Worm (Caenorhabditis elegans) whole organism, early embryonic: ENCODE results near the gene ZC178.2.

ENCODE experiments used
- B0310.2 ChIP-seq: sonication (generic microtip); optimal IDR thresholded peaks from 2 replicates; lab custom pipeline; 2016; ENCODE audit warnings: mild to moderate bottlenecking, missing genetic modification characterization, missing compliant biosample characterization
- F13C5.2 ChIP-seq: sonication (generic microtip); optimal IDR thresholded peaks from 2 replicates; lab custom pipeline; 2017; ENCODE audit warnings: mild to moderate bottlenecking, missing genetic modification characterization, inconsistent platforms, missing compliant biosample characterization
- aly-1 ChIP-seq: sonication (generic microtip); optimal IDR thresholded peaks from 2 replicates; lab custom pipeline; 2016; ENCODE audit warnings: missing genetic modification characterization, missing compliant biosample characterization
- ama-1 ChIP-seq: fragments of 150-350 bp; optimal IDR thresholded peaks from 2 replicates; lab custom pipeline; 2014
- ceh-13 ChIP-seq: fragments of 200-800 bp; sonication (Bioruptor generic); optimal IDR thresholded peaks from 2 replicates; lab custom pipeline; 2018; ENCODE audit warnings: mild to moderate bottlenecking, missing genetic modification characterization, missing compliant biosample characterization
- ceh-36 ChIP-seq: sonication (generic microtip); optimal IDR thresholded peaks from 2 replicates; lab custom pipeline; 2016; ENCODE audit warnings: missing genetic modification characterization, inconsistent platforms, missing compliant biosample characterization
- ets-7 ChIP-seq: sonication (generic microtip); optimal IDR thresholded peaks from 2 replicates; lab custom pipeline; 2016; ENCODE audit warnings: missing genotype, missing genetic modification characterization, missing compliant biosample characterization
- flt-1 ChIP-seq: fragments of 200-800 bp; sonication (Bioruptor generic); IDR thresholded peaks from 2 replicates; pipeline ENCODE4 v1.3.6; 2022; ENCODE audit warnings: missing genetic modification characterization, missing compliant biosample characterization
- hmbx-1 ChIP-seq: sonication (generic microtip); optimal IDR thresholded peaks from 2 replicates; lab custom pipeline; 2016; ENCODE audit warnings: mild to moderate bottlenecking, missing genetic modification characterization, missing compliant biosample characterization
- hmg-4 ChIP-seq: fragments of 200-800 bp; sonication (Bioruptor generic); optimal IDR thresholded peaks from 2 replicates; lab custom pipeline; 2018; ENCODE audit warnings: mild to moderate bottlenecking, missing genetic modification characterization, missing compliant biosample characterization
- hnd-1 ChIP-seq: sonication (generic microtip); optimal IDR thresholded peaks from 2 replicates; lab custom pipeline; 2016; ENCODE audit warnings: missing genetic modification characterization, missing compliant biosample characterization
- pes-1 ChIP-seq: fragments of 200-800 bp; sonication (Bioruptor generic); IDR thresholded peaks from 2 replicates; pipeline ENCODE4 v1.3.6; 2022; ENCODE audit warnings: missing genetic modification reagents, missing genetic modification characterization, missing compliant biosample characterization
- scrt-1 ChIP-seq: fragments of 200-800 bp; sonication (Bioruptor generic); IDR thresholded peaks from 2 replicates; pipeline ENCODE4 v1.3.6; 2022; ENCODE audit warnings: missing genetic modification characterization, missing compliant biosample characterization
- sea-1 ChIP-seq: fragments of 200-800 bp; sonication (Bioruptor generic); conservative IDR thresholded peaks from 2 replicates; pipeline ENCODE4 v1.3.6; 2022; ENCODE audit warnings: missing genetic modification characterization, missing compliant biosample characterization
- tbx-11 ChIP-seq: fragments of 200-800 bp; sonication (Bioruptor generic); IDR thresholded peaks from 2 replicates; pipeline ENCODE4 v1.3.6; 2022; ENCODE audit warnings: missing genetic modification characterization, missing compliant biosample characterization
- tbx-37 ChIP-seq: fragments of 200-800 bp; sonication (Bioruptor generic); conservative IDR thresholded peaks from 2 replicates; pipeline ENCODE4 v1.3.6; 2022; ENCODE audit warnings: missing genetic modification reagents, missing genetic modification characterization, missing compliant biosample characterization
- tra-4 ChIP-seq: sonication (generic microtip); optimal IDR thresholded peaks from 2 replicates; lab custom pipeline; 2017; ENCODE audit warnings: missing genetic modification characterization, missing compliant biosample characterization

Gene ZC178.2

ce11 chrV:8677193-8677592, 34.6 kb downstream of the ZC178.2 start, which contains the start of gene ZC190.6:
Gene ZC190.6, minus strand, starts transcription at chrV:8677293.
- TF ChIP-seq B0310.2 (tag; lab: Kevin White, UChicago) (no peak), sea-1 (GFP tag; lab: Robert Waterston, UW) (no peak), F13C5.2 (tag; lab: Kevin White, UChicago) (no peak), hnd-1 (tag; lab: Kevin White, UChicago) (no peak), hmbx-1 (tag; lab: Kevin White, UChicago) (no peak), ceh-36 (tag; lab: Kevin White, UChicago) (no peak), flt-1 (GFP tag; lab: Robert Waterston, UW) (no peak), scrt-1 (GFP tag; lab: Robert Waterston, UW) (no peak)

DNA sequence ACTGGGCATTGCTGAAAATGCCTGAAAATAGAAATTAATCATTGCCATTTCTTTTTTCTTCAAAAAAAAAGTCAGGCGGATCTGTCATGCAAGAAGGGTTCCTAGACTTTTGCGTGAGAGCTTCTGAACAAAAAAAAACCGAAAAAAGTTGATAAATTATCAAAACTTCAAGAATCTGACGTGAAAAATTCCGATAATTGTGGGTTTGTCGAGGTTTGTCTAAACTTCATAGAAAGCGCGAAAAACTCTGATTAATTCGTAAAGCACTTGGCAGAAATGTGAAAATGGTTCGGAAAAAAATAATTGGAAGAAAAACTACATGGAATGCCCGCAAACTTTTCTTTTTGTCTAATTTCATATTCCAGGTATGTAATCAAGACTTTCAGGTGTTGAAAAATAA, 38.3 kb downstream of the ZC178.2 start, which contains the start of gene ZC190.5:
TSS of gene ZC190.5 (minus strand) at position 101 of the 400 bp plus-strand sequence.
- TF ChIP-seq hmbx-1 (tag; lab: Kevin White, UChicago) = no peak
- TF ChIP-seq B0310.2 (tag; lab: Kevin White, UChicago) = no peak
- no peak for TF ChIP-seq sea-1 (GFP tag; lab: Robert Waterston, UW)
- no peak for TF ChIP-seq aly-1 (tag; lab: Kevin White, UChicago)
- no peak for TF ChIP-seq ets-7 (tag; lab: Kevin White, UChicago)
- TF ChIP-seq F13C5.2 (tag; lab: Kevin White, UChicago) = no peak
- no peak for TF ChIP-seq hmg-4 (GFP tag; lab: Kevin White, UChicago)
- no peak for TF ChIP-seq pes-1 (GFP tag; lab: Robert Waterston, UW)
- TF ChIP-seq hnd-1 (tag; lab: Kevin White, UChicago) = no peak
- no peak for TF ChIP-seq ceh-36 (tag; lab: Kevin White, UChicago)
- TF ChIP-seq ceh-13 (GFP tag; lab: Kevin White, UChicago) = no peak
- TF ChIP-seq tbx-11 (GFP tag; lab: Robert Waterston, UW) = no peak

DNA sequence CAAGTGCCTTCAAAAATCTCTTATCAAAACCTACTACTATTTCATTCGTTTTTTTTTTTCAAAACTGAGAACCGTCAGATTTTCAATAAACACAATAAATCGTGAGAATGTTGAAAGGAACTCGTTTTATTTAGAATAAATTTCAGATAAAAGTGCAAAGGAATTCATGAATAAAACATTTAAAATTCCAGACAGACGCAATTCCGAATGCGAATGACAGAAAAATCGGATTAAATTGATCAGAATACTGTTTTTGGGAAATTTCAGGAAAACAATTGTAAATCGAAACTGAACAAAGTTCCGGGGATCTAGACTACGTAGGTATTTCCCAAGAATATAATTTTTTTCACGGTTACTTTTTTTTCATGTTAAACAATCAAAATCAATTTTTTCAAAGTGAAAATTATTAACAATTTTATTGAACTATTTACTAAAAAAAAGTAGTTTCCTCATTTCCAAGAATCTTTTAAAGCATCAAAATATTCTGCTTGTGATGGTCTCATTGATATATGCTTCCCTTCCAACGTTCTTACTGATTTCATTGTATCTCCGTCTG, 40.2 kb downstream of the ZC178.2 start:
- TF ChIP-seq scrt-1 (GFP tag; lab: Robert Waterston, UW) (no peak), ets-7 (tag; lab: Kevin White, UChicago) (no peak), ceh-36 (tag; lab: Kevin White, UChicago) (no peak), hmbx-1 (tag; lab: Kevin White, UChicago) (no peak), flt-1 (GFP tag; lab: Robert Waterston, UW) (no peak), ama-1 (lab: Kevin White, UChicago) (no peak), tbx-37 (no peak), hmg-4 (GFP tag; lab: Kevin White, UChicago) (no peak), sea-1 (GFP tag; lab: Robert Waterston, UW) (no peak), pes-1 (GFP tag; lab: Robert Waterston, UW) (no peak), tbx-11 (GFP tag; lab: Robert Waterston, UW) (no peak), B0310.2 (tag; lab: Kevin White, UChicago) (no peak), hnd-1 (tag; lab: Kevin White, UChicago) (no peak), F13C5.2 (tag; lab: Kevin White, UChicago) (no peak)

ce11 chrV:8670759-8671158, 41.1 kb downstream of the ZC178.2 start:
- TF ChIP-seq tbx-11 (GFP tag; lab: Robert Waterston, UW) (no peak), B0310.2 (tag; lab: Kevin White, UChicago) (no peak), ceh-13 (GFP tag; lab: Kevin White, UChicago) (no peak), scrt-1 (GFP tag; lab: Robert Waterston, UW) (no peak), aly-1 (tag; lab: Kevin White, UChicago) (no peak), tra-4 (tag; lab: Kevin White, UChicago) (no peak), hnd-1 (tag; lab: Kevin White, UChicago) (no peak), sea-1 (GFP tag; lab: Robert Waterston, UW) (no peak), ama-1 (lab: Kevin White, UChicago) (no peak), pes-1 (GFP tag; lab: Robert Waterston, UW) (no peak), ets-7 (tag; lab: Kevin White, UChicago) (no peak), F13C5.2 (tag; lab: Kevin White, UChicago) (no peak), hmg-4 (GFP tag; lab: Kevin White, UChicago) (no peak), ceh-36 (tag; lab: Kevin White, UChicago) (no peak), tbx-37 (no peak), hmbx-1 (tag; lab: Kevin White, UChicago) (no peak), flt-1 (GFP tag; lab: Robert Waterston, UW) (no peak)

DNA sequence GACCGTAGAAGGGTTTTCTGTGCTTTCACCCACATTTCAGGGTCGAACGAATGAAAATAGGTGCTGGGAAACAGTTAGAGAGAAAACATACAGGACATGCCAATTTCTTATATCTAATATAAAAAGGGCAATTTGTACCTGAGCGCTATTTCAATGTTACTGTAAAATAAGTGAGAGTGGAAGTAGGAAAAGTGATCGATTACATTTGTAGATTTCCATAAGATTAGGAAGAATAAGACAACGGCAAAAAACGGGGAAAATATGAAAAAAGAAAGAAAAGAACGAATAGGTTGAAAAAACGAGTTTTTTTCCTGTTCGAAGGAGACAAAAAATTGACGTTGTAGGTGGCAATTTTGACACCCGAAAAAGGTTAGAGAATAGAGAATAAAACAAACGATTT, 43.6 kb downstream of the ZC178.2 start:
- TF ChIP-seq aly-1 (tag; lab: Kevin White, UChicago) = no peak
- TF ChIP-seq sea-1 (GFP tag; lab: Robert Waterston, UW) = no peak
- TF ChIP-seq tra-4 (tag; lab: Kevin White, UChicago) = no peak
- TF ChIP-seq hmbx-1 (tag; lab: Kevin White, UChicago) = no peak
- no peak for TF ChIP-seq F13C5.2 (tag; lab: Kevin White, UChicago)
- no peak for TF ChIP-seq ceh-36 (tag; lab: Kevin White, UChicago)
- TF ChIP-seq ama-1 (lab: Kevin White, UChicago) = no peak
- no peak for TF ChIP-seq pes-1 (GFP tag; lab: Robert Waterston, UW)
- TF ChIP-seq tbx-37 = no peak
- TF ChIP-seq scrt-1 (GFP tag; lab: Robert Waterston, UW) = no peak
- TF ChIP-seq ets-7 (tag; lab: Kevin White, UChicago) = no peak
- no peak for TF ChIP-seq hnd-1 (tag; lab: Kevin White, UChicago)
- TF ChIP-seq tbx-11 (GFP tag; lab: Robert Waterston, UW) = no peak
- TF ChIP-seq ceh-13 (GFP tag; lab: Kevin White, UChicago) = no peak
- TF ChIP-seq hmg-4 (GFP tag; lab: Kevin White, UChicago) = no peak
- TF ChIP-seq flt-1 (GFP tag; lab: Robert Waterston, UW) = no peak
- TF ChIP-seq B0310.2 (tag; lab: Kevin White, UChicago) = no peak

DNA sequence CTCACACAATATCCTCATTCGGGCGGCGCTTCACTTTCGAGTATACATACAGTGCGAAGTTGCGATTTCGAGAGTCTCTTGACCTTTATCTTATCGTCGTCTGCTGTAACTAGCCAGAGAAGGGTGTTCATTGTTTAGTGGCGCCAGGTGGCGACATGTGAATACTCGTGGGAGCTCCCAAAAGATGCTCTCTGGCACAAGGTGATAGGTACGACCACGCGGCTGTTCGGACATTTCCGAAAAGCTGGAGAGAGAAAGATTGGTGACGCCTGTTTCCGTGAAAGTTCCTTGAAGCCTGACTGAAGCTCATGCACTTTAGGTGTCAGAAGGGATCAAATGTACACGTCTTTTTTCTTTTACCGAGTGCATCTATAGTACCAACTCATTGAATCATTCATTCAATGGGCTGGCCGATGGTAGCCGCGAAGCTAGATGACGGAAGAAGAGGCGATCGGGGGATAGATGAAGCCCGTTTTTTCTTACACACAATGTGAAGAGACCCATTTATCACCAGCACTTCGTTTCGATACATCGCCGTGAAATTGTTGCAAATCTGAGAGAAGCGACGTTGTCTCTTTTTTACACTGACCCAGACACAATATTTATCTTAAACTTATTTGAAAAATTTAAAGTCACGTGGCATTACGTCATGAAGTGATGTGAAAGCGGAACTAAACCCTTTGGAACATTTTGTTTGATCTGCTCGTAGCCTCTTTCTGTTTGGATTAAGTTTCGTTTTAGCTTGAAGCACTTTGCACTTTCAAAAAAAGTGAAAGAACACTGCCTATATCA, 44.4 kb downstream of the ZC178.2 start:
- TF ChIP-seq ceh-13 (GFP tag; lab: Kevin White, UChicago) (no peak), pes-1 (GFP tag; lab: Robert Waterston, UW) (no peak), scrt-1 (GFP tag; lab: Robert Waterston, UW) (no peak), aly-1 (tag; lab: Kevin White, UChicago) (no peak), sea-1 (GFP tag; lab: Robert Waterston, UW) (no peak), tra-4 (tag; lab: Kevin White, UChicago) (no peak), ceh-36 (tag; lab: Kevin White, UChicago) (no peak)
